Fruit fly (Drosophila melanogaster) whole organism, wandering third instar larva: ENCODE results near the gene kin17.

Source experiments
- Abd-B ChIP-seq: fragments of >200 bp; optimal IDR thresholded peaks from 2 replicates; lab custom pipeline; 2017; ENCODE audit warnings: missing biosample characterization, missing genetic modification characterization
- CG32264 ChIP-seq: fragments of 200-800 bp; sonication (Bioruptor generic); optimal IDR thresholded peaks from 2 replicates; lab custom pipeline; 2016; ENCODE audit warnings: missing biosample characterization, missing genetic modification characterization
- CG9705 ChIP-seq: fragments of 200-800 bp; sonication (Bioruptor generic); optimal IDR thresholded peaks from 2 replicates; lab custom pipeline; 2018; ENCODE audit warnings: missing biosample characterization, mild to moderate bottlenecking, missing genetic modification characterization
- CrebA ChIP-seq: fragments of 200-800 bp; sonication (Bioruptor generic); optimal IDR thresholded peaks from 2 replicates; lab custom pipeline; 2016; ENCODE audit warnings: missing biosample characterization, mild to moderate bottlenecking, missing genetic modification characterization, borderline replicate concordance
- Dfd ChIP-seq: fragments of >200 bp; optimal IDR thresholded peaks from 2 replicates; lab custom pipeline; 2017; ENCODE audit warnings: missing biosample characterization, missing genetic modification characterization
- Dif ChIP-seq: fragments of 200-275, 200-300 bp; sonication (Bioruptor generic); optimal IDR thresholded peaks from 2 replicates; lab custom pipeline; 2018; ENCODE audit warnings: missing biosample characterization, missing genetic modification characterization; ENCODE audit not compliant: partially characterized antibody
- GATAd ChIP-seq: sonication (Bioruptor generic); optimal IDR thresholded peaks from 2 replicates; lab custom pipeline; 2016; ENCODE audit warnings: missing biosample characterization, missing genetic modification characterization
- HLH106 ChIP-seq: fragments of 200-800 bp; optimal IDR thresholded peaks from 3 replicates; lab custom pipeline; 2019; ENCODE audit warnings: missing biosample characterization, mild to moderate bottlenecking, missing genetic modification characterization, moderate library complexity
- Hnf4 ChIP-seq: fragments of 200-800 bp; sonication (Bioruptor generic); optimal IDR thresholded peaks from 2 replicates; lab custom pipeline; 2016; ENCODE audit warnings: missing biosample characterization, mild to moderate bottlenecking, missing genetic modification characterization
- Hr78 ChIP-seq: fragments of >200 bp; optimal IDR thresholded peaks from 2 replicates; lab custom pipeline; 2017; ENCODE audit warnings: missing biosample characterization, missing genetic modification characterization
- Hr83 ChIP-seq: fragments of 200-300 bp; sonication (Bioruptor generic); optimal IDR thresholded peaks from 2 replicates; lab custom pipeline; 2016; ENCODE audit warnings: missing biosample characterization, mild to moderate bottlenecking, missing genetic modification characterization, moderate library complexity; ENCODE audit not compliant: poor library complexity, severe bottlenecking
- Jra ChIP-seq: sonication (Bioruptor generic); optimal IDR thresholded peaks from 2 replicates; lab custom pipeline; 2016; ENCODE audit warnings: missing biosample characterization, missing genetic modification characterization
- Mio ChIP-seq: sonication (Bioruptor generic); optimal IDR thresholded peaks from 2 replicates; lab custom pipeline; 2016; ENCODE audit warnings: missing biosample characterization, missing genetic modification characterization
- Myc ChIP-seq: fragments of >200 bp; optimal IDR thresholded peaks from 2 replicates; lab custom pipeline; 2017
- N ChIP-seq: fragments of >200 bp; optimal IDR thresholded peaks from 2 replicates; lab custom pipeline; 2018; ENCODE audit warnings: missing biosample characterization, missing external identifiers, missing genetic modification characterization
- OdsH ChIP-seq: fragments of 200-800 bp; sonication (Bioruptor generic); optimal IDR thresholded peaks from 2 replicates; lab custom pipeline; 2016; ENCODE audit warnings: missing biosample characterization, mild to moderate bottlenecking, missing genetic modification characterization
- Rel ChIP-seq, 2 experiments: fragments of 200-800 bp; sonication (Bioruptor generic) in 1 of 2; optimal IDR thresholded peaks; 2 replicates in 1 of 2; 3 replicates in 1 of 2; lab custom pipeline; 2016 to 2019; ENCODE audit warnings: mild to moderate bottlenecking in 2 of 2, missing biosample characterization in 2 of 2, missing genetic modification characterization in 2 of 2, moderate library complexity in 1 of 2
- Sp1 ChIP-seq: fragments of 200-800 bp; sonication (Bioruptor generic); optimal IDR thresholded peaks from 3 replicates; lab custom pipeline; 2019; ENCODE audit warnings: missing biosample characterization, mild to moderate bottlenecking, missing genetic modification characterization, moderate library complexity
- Vsx2 ChIP-seq: fragments of 200-300, 225-300 bp; sonication (Bioruptor generic); optimal IDR thresholded peaks from 2 replicates; lab custom pipeline; 2018; ENCODE audit warnings: missing biosample characterization, missing genetic modification characterization; ENCODE audit not compliant: partially characterized antibody
- br ChIP-seq: fragments of 200-800 bp; sonication (Bioruptor generic); optimal IDR thresholded peaks from 2 replicates; lab custom pipeline; 2016; ENCODE audit warnings: missing biosample characterization, missing genetic modification characterization
- brk ChIP-seq: fragments of 200-800 bp; sonication (Bioruptor generic); optimal IDR thresholded peaks from 2 replicates; lab custom pipeline; 2016; ENCODE audit warnings: missing biosample characterization, mild to moderate bottlenecking, missing genetic modification characterization
- dl ChIP-seq, 2 experiments: fragments of 175-275, 200-275 bp in 1 of 2; fragments of 200-275 bp in 1 of 2; sonication (Bioruptor generic); optimal IDR thresholded peaks; lab custom pipeline; 2018; ENCODE audit warnings: mild to moderate bottlenecking in 2 of 2, missing biosample characterization in 2 of 2, missing genetic modification characterization in 2 of 2, moderate library complexity in 2 of 2; ENCODE audit not compliant: partially characterized antibody in 2 of 2, insufficient read depth in 1 of 2
- dmrt93B ChIP-seq: fragments of 200-800 bp; sonication (Bioruptor generic); optimal IDR thresholded peaks from 2 replicates; lab custom pipeline; 2018; ENCODE audit warnings: missing biosample characterization, mild to moderate bottlenecking, missing genetic modification characterization
- dsf ChIP-seq: sonication (Bioruptor generic); optimal IDR thresholded peaks from 2 replicates; lab custom pipeline; 2016; ENCODE audit warnings: missing biosample characterization, missing genetic modification characterization, borderline replicate concordance
- ey ChIP-seq: fragments of 200-800 bp; sonication (Bioruptor generic); optimal IDR thresholded peaks from 2 replicates; lab custom pipeline; 2016; ENCODE audit warnings: missing biosample characterization, missing genetic modification characterization
- foxo ChIP-seq, 2 experiments: fragments of 200-800 bp; sonication (Bioruptor generic); optimal IDR thresholded peaks; 2 replicates in 1 of 2; 3 replicates in 1 of 2; lab custom pipeline; 2016 to 2017; ENCODE audit warnings: missing biosample characterization in 2 of 2, missing genetic modification characterization in 2 of 2
- fru ChIP-seq: fragments of 200-800 bp; sonication (Bioruptor generic); optimal IDR thresholded peaks from 3 replicates; lab custom pipeline; 2016; ENCODE audit warnings: missing biosample characterization, mild to moderate bottlenecking, missing genetic modification characterization
- h ChIP-seq: fragments of 200-800 bp; sonication (Bioruptor generic); optimal IDR thresholded peaks from 3 replicates; lab custom pipeline; 2016; ENCODE audit warnings: missing biosample characterization, mild to moderate bottlenecking, missing genetic modification characterization
- jim ChIP-seq: fragments of 175-275, 200-325 bp; sonication (Bioruptor generic); optimal IDR thresholded peaks from 2 replicates; lab custom pipeline; 2016; ENCODE audit warnings: missing biosample characterization, mild to moderate bottlenecking, missing genetic modification characterization
- lola ChIP-seq: fragments of >200 bp; optimal IDR thresholded peaks from 2 replicates; lab custom pipeline; 2017; ENCODE audit warnings: missing biosample characterization, missing genetic modification characterization
- pan ChIP-seq: fragments of >200 bp; optimal IDR thresholded peaks from 2 replicates; lab custom pipeline; 2017
- psq ChIP-seq: fragments of 200-800 bp; sonication (Bioruptor generic); optimal IDR thresholded peaks from 3 replicates; lab custom pipeline; 2017; ENCODE audit warnings: missing biosample characterization, mild to moderate bottlenecking, missing genetic modification characterization, moderate library complexity
- rgr ChIP-seq: fragments of 200-800 bp; sonication (Bioruptor generic); optimal IDR thresholded peaks from 3 replicates; lab custom pipeline; 2016; ENCODE audit warnings: missing biosample characterization, mild to moderate bottlenecking, missing genetic modification characterization
- sage ChIP-seq: fragments of 200-800 bp; sonication (Bioruptor generic); optimal IDR thresholded peaks from 2 replicates; lab custom pipeline; 2016; ENCODE audit warnings: missing biosample characterization, mild to moderate bottlenecking, missing genetic modification characterization
- sv ChIP-seq: fragments of 200-800 bp; sonication (Bioruptor generic); optimal IDR thresholded peaks from 3 replicates; lab custom pipeline; 2016; ENCODE audit warnings: missing biosample characterization, missing genetic modification characterization
- tai ChIP-seq: sonication (Bioruptor generic); optimal IDR thresholded peaks from 2 replicates; lab custom pipeline; 2016; ENCODE audit warnings: missing biosample characterization, missing genetic modification characterization
- usp ChIP-seq: fragments of >200 bp; optimal IDR thresholded peaks from 2 replicates; lab custom pipeline; 2017; ENCODE audit warnings: missing biosample characterization, missing genetic modification characterization
- woc ChIP-seq: sonication (Bioruptor generic); optimal IDR thresholded peaks from 2 replicates; lab custom pipeline; 2016; ENCODE audit warnings: missing biosample characterization, mild to moderate bottlenecking, missing genetic modification characterization

kin17 gene

DNA sequence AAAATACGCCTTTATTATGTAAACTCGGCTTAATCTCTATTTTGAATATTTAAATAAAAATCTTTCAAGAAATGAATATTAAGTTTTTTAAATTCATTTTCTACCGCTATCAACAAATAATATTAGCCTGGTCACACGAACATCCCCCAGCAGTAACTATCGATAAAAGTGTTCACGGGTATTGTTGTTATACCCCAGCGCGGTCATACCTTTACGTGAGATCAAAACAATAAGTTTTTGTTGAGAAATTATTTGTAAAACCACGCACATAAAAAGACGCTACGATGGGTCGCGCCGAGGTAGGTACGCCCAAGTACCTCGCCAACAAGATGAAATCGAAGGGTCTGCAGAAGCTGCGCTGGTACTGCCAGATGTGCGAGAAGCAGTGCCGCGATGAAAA is at the start of gene kin17:
kin17 (plus strand) TSS at position 195 of the 400 bp plus-strand sequence.
- TF ChIP-seq Rel (GFP tag; optimal IDR thresholded peaks at IDR 0.05; lab: Kevin White, UChicago): no peak
- TF ChIP-seq Rel (tag; optimal IDR thresholded peaks at IDR 0.05; lab: Kevin White, UChicago): peak; percentile 12
- TF ChIP-seq Hnf4 (GFP tag; lab: Kevin White, UChicago): no peak
- TF ChIP-seq Vsx2 (GFP tag; lab: Kevin White, UChicago): peak; percentile 75
- TF ChIP-seq usp (GFP tag; lab: Kevin White, UChicago): no peak

DNA sequence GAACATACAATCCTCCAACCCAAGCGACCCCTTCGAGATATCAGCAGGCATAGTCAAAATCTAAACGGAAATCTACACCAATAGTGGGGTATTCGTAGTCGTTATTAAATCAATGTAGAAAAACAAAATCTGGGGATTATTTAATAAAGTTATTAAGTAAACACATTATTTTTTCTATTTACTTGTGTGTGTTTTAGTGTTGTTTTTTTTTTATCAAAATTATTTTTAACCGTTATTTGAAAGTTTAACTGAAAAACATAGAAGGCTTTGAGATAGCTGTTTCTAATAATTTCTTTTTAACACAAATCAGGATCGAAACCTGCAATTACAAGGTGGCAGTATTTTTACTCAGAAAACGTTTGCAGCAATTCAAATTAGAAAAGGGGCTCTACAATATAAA is 47.3 kb upstream of the kin17 start, which contains the start of gene polo:
polo (plus strand) TSS at position 301 of the 400 bp plus-strand sequence.
- TF ChIP-seq Myc (lab: Kevin White, UChicago) (no peak), GATAd (no peak), brk (GFP tag; lab: Kevin White, UChicago) (no peak)

DNA sequence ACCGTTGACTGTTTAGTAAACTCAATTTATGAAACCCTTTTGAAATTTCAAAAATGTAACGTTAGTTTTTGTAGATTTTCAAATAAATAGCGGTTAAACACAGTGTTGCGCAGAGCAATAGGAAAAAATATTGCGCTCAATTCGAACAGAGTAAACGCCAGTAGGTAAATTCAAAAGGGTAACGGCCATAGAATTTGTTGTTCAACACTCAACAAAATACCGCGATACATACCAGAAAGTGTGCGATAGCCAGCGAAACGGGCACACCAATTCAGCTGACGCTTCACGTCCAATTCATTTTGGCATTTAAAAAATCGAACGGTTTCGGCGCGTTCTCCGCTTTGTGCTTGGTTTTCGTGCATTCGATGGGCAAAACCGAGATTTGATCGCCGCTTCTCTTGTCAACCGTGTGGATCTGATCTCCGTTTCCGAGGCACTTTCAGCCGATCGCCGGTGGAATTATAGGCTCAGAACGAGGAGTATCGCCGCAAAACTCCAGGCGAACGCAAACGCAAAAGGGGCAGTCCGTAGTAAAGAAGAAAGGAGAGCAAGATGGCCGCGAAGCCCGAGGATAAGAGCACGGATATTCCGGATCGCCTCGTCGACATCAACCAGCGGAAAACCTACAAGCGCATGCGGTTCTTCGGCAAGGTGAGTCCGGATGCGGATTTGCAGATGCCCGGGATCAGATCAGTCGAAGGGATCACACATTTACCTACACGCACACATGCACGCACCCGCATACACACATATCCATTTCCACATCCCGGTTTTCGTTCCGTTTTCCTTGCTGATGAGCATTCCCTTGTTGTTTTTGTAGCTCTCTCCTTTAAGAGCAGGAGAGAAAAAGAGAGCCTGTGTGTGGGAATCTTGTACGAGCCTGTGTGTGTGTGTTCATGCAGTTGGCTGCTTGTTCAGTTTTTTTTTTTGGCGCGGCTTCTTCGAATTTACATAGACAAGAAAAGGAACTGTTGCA is 46.6 kb upstream of the kin17 start:
- TF ChIP-seq br (GFP tag; lab: Kevin White, UChicago) (no peak), foxo (GFP tag; optimal IDR thresholded peaks at IDR 0.05; lab: Kevin White, UChicago) (peak in 1 of 2 experiments; percentile 53), woc (GFP tag; lab: Kevin White, UChicago) (no peak), Hr78 (no peak), Jra (GFP tag; lab: Kevin White, UChicago) (no peak), CG32264 (GFP tag; lab: Kevin White, UChicago) (no peak), jim (GFP tag; lab: Kevin White, UChicago) (no peak), rgr (GFP tag; lab: Kevin White, UChicago) (peak; percentile 66), OdsH (GFP tag; lab: Kevin White, UChicago) (no peak), tai (GFP tag; lab: Kevin White, UChicago) (no peak), sv (GFP tag; lab: Kevin White, UChicago) (peak; percentile 43), N (no peak), HLH106 (peak; percentile 23), CG9705 (GFP tag; lab: Kevin White, UChicago) (peak; percentile 18), Rel (GFP tag; optimal IDR thresholded peaks at IDR 0.05; lab: Kevin White, UChicago) (no peak), Rel (tag; optimal IDR thresholded peaks at IDR 0.05; lab: Kevin White, UChicago) (peak; percentile 33), dsf (GFP tag; lab: Kevin White, UChicago) (no peak), Sp1 (GFP tag; lab: Kevin White, UChicago) (no peak), ey (GFP tag; lab: Kevin White, UChicago) (no peak), Hnf4 (GFP tag; lab: Kevin White, UChicago) (peak; percentile 57), brk (GFP tag; lab: Kevin White, UChicago) (no peak), h (GFP tag; lab: Kevin White, UChicago) (no peak), dl (GFP tag; optimal IDR thresholded peaks at IDR 0.05; lab: Kevin White, UChicago; ENCODE audit: insufficient read depth in 1 of 2, partially characterized antibody in 2 of 2) (peak in 1 of 2 experiments; percentile 19), Hr83 (peak; percentile 38), fru (no peak), Mio (GFP tag; lab: Kevin White, UChicago) (no peak), psq (peak; percentile 54), dmrt93B (GFP tag; lab: Kevin White, UChicago) (no peak), Abd-B (GFP tag; lab: Kevin White, UChicago) (no peak), sage (GFP tag; lab: Kevin White, UChicago) (no peak), lola (GFP tag; lab: Kevin White, UChicago) (no peak), Vsx2 (GFP tag; lab: Kevin White, UChicago) (no peak), CrebA (GFP tag; lab: Kevin White, UChicago) (no peak), usp (GFP tag; lab: Kevin White, UChicago) (no peak), Dfd (no peak), pan (lab: Kevin White, UChicago) (no peak), GATAd (no peak), Dif (no peak), Myc (lab: Kevin White, UChicago) (peak; percentile 39)
- TF ChIP-seq, all 38 proteins: peak for 11
